Fruit fly (Drosophila melanogaster): ENCODE data around the gene CG42266.

The CG42266 gene

DNA sequence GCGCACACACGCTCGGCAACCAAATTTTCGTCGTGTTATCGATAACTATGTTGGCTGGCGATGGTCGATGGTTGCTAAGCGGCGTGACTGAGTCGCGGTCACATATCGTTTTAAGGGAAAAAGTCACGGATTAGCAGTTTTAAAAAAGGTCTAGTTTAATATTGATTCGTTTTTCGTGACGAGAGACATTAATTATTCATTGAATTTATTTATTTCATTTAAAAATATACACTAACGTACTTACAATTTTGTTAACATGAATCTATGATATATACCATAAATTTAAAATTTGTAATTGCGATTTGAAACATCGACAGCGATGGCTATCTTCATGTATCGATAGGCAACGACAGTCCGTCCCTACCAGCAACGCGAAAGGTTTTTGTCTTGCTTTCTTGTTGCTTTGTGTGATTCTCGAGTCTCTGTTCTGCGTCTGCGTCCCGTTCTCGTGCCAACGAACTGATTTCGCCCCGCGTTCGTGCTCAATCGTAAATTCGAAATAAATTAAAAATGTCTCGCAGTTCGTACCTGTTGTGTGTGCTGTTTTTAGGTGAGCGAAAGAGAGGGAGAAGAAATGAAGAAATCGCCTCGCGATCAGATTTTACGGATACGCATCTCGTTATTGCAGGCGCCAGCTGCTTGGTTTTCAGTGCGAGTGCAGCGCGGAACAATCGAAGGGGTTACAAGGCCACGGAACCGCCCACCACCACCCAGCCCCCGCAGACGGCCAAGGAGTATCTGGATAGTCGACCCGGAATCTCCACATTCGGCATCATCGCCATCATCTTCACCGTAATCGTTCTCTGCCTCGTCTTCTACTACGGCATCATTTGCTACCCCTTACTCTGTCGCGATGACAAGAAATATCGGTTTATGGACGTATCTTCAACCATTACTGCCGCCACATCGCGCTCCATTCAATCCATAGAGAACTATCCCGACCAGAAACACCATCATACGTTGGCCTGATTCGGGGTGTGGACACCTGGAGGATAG, 12.7 kb upstream of the CG42266 start, which contains the start of the genes Hyls1, chif and CG4455 (continued):
- TF ChIP-seq CG6854 (GFP tag; optimal IDR thresholded peaks at IDR 0.05) (no peak), toy (GFP tag; IDR thresholded peaks at IDR 0.05) (no peak), CG5245 (GFP tag; optimal IDR thresholded peaks at IDR 0.05) (peak; percentile 29), CG12744 (GFP tag; optimal IDR thresholded peaks at IDR 0.05) (no peak), CG11085 (GFP tag; IDR thresholded peaks at IDR 0.05) (no peak), Dref (GFP tag; IDR thresholded peaks at IDR 0.05) (peak; percentile 79), pros (GFP tag; optimal IDR thresholded peaks at IDR 0.05) (peak; percentile 20), Blimp-1 (GFP tag; optimal IDR thresholded peaks at IDR 0.05) (peak; percentile 17), MESR4 (GFP tag; optimal IDR thresholded peaks at IDR 0.05) (peak; percentile 55), gem (tag; optimal IDR thresholded peaks at IDR 0.05) (peak; percentile 63), Atf-2 (GFP tag; optimal IDR thresholded peaks at IDR 0.05) (no peak), CG7963 (GFP tag; IDR thresholded peaks at IDR 0.05; ENCODE audit: partially characterized antibody) (peak; percentile 71), Bteb2 (GFP tag; optimal IDR thresholded peaks at IDR 0.05) (no peak), HmgD (GFP tag; optimal IDR thresholded peaks at IDR 0.05) (no peak), br (optimal IDR thresholded peaks at IDR 0.05) (no peak), jumu (GFP tag; optimal IDR thresholded peaks at IDR 0.05) (no peak), HLH54F (GFP tag; optimal IDR thresholded peaks at IDR 0.05) (no peak), Abd-B (GFP tag; optimal IDR thresholded peaks at IDR 0.05) (peak; percentile 64), BtbVII (GFP tag; optimal IDR thresholded peaks at IDR 0.05) (no peak), CG2116 (GFP tag; optimal IDR thresholded peaks at IDR 0.05) (peak; percentile 88), ssp (GFP tag; IDR thresholded peaks at IDR 0.05) (0 out of 2 replicates have a peak, but pooled peaks have one; percentile 8), sqz (GFP tag; optimal IDR thresholded peaks at IDR 0.05) (peak; percentile 15), D19A (tag; optimal IDR thresholded peaks at IDR 0.05) (peak; percentile 42), B-H1 (GFP tag; IDR thresholded peaks at IDR 0.05) (no peak), zfh1 (GFP tag; IDR thresholded peaks at IDR 0.05) (no peak), fd64A (GFP tag; optimal IDR thresholded peaks at IDR 0.05) (no peak), emc (GFP tag; optimal IDR thresholded peaks at IDR 0.05) (no peak), sisA (GFP tag; IDR thresholded peaks at IDR 0.05) (no peak), tll (GFP tag; optimal IDR thresholded peaks at IDR 0.05) (peak in 1 of 2 experiments; percentile 9), exex (tag; optimal IDR thresholded peaks at IDR 0.05) (peak; percentile 19), pho (GFP tag; optimal IDR thresholded peaks at IDR 0.05) (no peak), Sry-δ (GFP tag; optimal IDR thresholded peaks at IDR 0.05) (peak; percentile 83), CG17912 (GFP tag; optimal IDR thresholded peaks at IDR 0.05) (no peak), NFAT (GFP tag; IDR thresholded peaks at IDR 0.05) (no peak), CG18764 (GFP tag; optimal IDR thresholded peaks at IDR 0.05) (peak; percentile 39), onecut (GFP tag; IDR thresholded peaks at IDR 0.05) (no peak), vfl (GFP tag; optimal IDR thresholded peaks at IDR 0.05) (no peak), gsb-n (tag; optimal IDR thresholded peaks at IDR 0.05) (peak; percentile 48), CG11504 (tag; optimal IDR thresholded peaks at IDR 0.05) (peak; percentile 76), pzg (GFP tag; optimal IDR thresholded peaks at IDR 0.05) (peak; percentile 51), en (GFP tag; optimal IDR thresholded peaks at IDR 0.05) (no peak), Lpt (GFP tag; optimal IDR thresholded peaks at IDR 0.05) (no peak), Usf (GFP tag; optimal IDR thresholded peaks at IDR 0.05) (no peak), CG12942 (GFP tag; optimal IDR thresholded peaks at IDR 0.05) (peak; percentile 2), CG1602 (GFP tag; optimal IDR thresholded peaks at IDR 0.05) (peak; percentile 30), CG18599 (GFP tag; optimal IDR thresholded peaks at IDR 0.05) (peak; percentile 34), wdn (GFP tag; IDR thresholded peaks at IDR 0.05) (no peak), CG10565 (GFP tag; optimal IDR thresholded peaks at IDR 0.05) (no peak), stwl (tag; optimal IDR thresholded peaks at IDR 0.05) (peak; percentile 71)

Measured in whole organism, embryonic.